Fruit fly (Drosophila melanogaster) whole organism, wandering third instar larva: ENCODE measurements around the gene CG9135.

Experiments
- Dif ChIP-seq: fragments of 200-275, 200-300 bp; sonication (Bioruptor generic); optimal IDR thresholded peaks from 2 replicates; lab custom pipeline; 2018; ENCODE audit warnings: missing biosample characterization, missing genetic modification characterization; ENCODE audit not compliant: partially characterized antibody
- dmrt93B ChIP-seq: fragments of 200-800 bp; sonication (Bioruptor generic); optimal IDR thresholded peaks from 2 replicates; lab custom pipeline; 2018; ENCODE audit warnings: missing biosample characterization, mild to moderate bottlenecking, missing genetic modification characterization
- pan ChIP-seq: fragments of >200 bp; optimal IDR thresholded peaks from 2 replicates; lab custom pipeline; 2017
- psq ChIP-seq: fragments of 200-800 bp; sonication (Bioruptor generic); optimal IDR thresholded peaks from 3 replicates; lab custom pipeline; 2017; ENCODE audit warnings: missing biosample characterization, mild to moderate bottlenecking, missing genetic modification characterization, moderate library complexity
- sv ChIP-seq: fragments of 200-800 bp; sonication (Bioruptor generic); optimal IDR thresholded peaks from 3 replicates; lab custom pipeline; 2016; ENCODE audit warnings: missing biosample characterization, missing genetic modification characterization

- TF ChIP-seq psq (GFP tag; lab: Kevin White, UChicago) (no peak), sv (GFP tag; lab: Kevin White, UChicago) (no peak), dmrt93B (no peak), pan (no peak), Dif (GFP tag; lab: Kevin White, UChicago) (no peak)
Measured at dm6 chr2L:6031838-6032237, 18.8 kb upstream of the CG9135 start.
